Fruit fly (Drosophila melanogaster): ENCODE data around the gene CG2926.

CG2926 gene

DNA sequence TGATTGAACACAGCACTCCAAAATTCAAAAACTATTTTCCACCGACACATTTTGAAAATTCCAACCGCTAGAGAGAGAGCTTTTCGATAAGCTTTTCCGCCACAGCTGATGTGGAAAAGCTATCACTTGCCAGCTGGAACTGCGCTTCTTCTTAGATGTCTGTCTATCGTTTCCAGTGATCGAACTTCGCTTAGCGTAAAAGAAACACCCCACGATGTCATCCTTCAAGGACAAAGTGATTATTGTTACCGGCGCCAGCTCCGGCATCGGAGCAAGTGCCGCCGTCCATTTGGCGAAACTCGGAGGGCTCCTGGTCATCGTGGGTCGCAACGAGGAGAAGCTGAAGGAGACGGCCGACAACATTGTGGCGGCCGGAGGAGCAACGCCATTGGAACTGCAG is 44.0 kb upstream of the CG2926 start, which contains the start of gene CG31549 (continued):
- TF ChIP-seq Myb (GFP tag; optimal IDR thresholded peaks at IDR 0.05) (peak; percentile 87), CG2202 (tag; optimal IDR thresholded peaks at IDR 0.05) (no peak), CG15514 (GFP tag; optimal IDR thresholded peaks at IDR 0.05) (peak; percentile 32), unc-4 (GFP tag; IDR thresholded peaks at IDR 0.05; ENCODE audit: partially characterized antibody) (0 out of 2 replicates have a peak, but pooled peaks have one; percentile 36), Dll (GFP tag; IDR thresholded peaks at IDR 0.05; ENCODE audit: partially characterized antibody) (peak; percentile 43; the same call in 2 of the 4 replicates), MBD-R2 (GFP tag; IDR thresholded peaks at IDR 0.05) (peak; percentile 76), crp (GFP tag; optimal IDR thresholded peaks at IDR 0.05) (peak in 1 of 2 experiments; percentile 90), ftz-f1 (GFP tag; optimal IDR thresholded peaks at IDR 0.05) (peak; percentile 57), BEAF-32 (GFP tag; optimal IDR thresholded peaks at IDR 0.05) (peak; percentile 7), Lim3 (GFP tag; IDR thresholded peaks at IDR 0.05) (no peak), CG2116 (GFP tag; optimal IDR thresholded peaks at IDR 0.05) (peak; percentile 30), MESR4 (GFP tag; optimal IDR thresholded peaks at IDR 0.05) (peak; percentile 39), pzg (GFP tag; optimal IDR thresholded peaks at IDR 0.05) (peak; percentile 28)

DNA sequence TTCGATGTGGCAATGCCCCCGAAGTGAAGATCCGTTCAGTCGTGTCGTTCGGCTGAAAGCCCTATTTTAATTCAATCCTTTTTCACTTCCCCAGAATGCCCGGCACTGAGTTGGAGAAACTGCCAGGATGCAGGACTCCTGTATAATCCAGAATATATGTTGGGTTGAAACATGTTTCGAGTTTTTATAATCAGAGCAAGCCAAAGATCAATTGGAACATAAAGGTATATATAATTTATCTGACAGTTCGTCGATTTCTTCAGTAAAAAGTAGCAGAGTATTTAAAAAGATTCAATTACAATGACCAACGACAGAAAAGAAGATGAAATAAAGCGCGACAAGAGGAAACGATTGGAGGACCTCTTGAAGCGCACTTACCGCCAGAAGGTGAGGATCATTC is 39.4 kb upstream of the CG2926 start, which contains the start of gene CG31551:
Gene CG31551, plus strand, starts transcription at position 301 of the 400 bp plus-strand sequence.
- TF ChIP-seq tio (GFP tag; optimal IDR thresholded peaks at IDR 0.05) (no peak), CG15601 (tag; optimal IDR thresholded peaks at IDR 0.05) (no peak), CG33557 (GFP tag; optimal IDR thresholded peaks at IDR 0.05) (no peak), z (GFP tag; IDR thresholded peaks at IDR 0.05) (no peak), CG5245 (GFP tag; optimal IDR thresholded peaks at IDR 0.05) (no peak)

DNA sequence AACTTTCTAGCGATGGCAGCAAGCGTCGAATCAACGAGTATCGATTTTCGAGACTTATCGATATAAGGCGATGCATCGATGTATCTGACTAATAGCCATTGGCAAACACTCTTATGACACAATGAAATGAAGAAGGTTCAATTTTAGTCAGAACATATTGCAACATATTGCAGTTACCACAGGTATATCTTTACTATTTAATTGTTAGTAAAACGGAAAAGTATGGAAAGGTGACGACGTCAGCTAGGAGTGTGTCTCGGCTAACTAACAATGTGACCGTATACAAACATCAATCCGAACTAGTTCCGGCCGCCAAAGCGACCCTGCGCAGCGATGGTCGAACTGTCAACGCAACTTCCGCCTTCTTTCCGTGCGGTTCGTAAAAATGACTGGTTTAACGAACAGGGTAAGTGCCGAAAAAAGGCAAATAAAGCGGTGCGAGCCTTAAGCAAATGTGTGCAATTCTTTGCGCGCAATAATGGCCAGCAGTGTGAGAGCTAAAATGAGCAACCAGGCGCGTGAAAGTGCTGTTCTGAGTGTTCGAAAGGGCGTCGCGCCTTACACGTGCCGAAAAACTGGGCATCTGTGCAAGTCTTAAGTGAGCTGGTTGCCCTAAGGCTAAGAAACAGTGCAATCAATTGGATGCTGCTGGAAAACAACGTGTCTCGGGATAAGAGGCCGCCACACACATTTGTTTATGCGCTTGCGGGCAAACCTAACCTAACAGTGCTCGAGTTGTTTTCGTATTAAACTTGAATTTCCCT is 36.1 kb upstream of the CG2926 start, which contains the start of the genes Dph4, Spec2 and RpL13A:
Gene Dph4, minus strand, starts transcription at position 11 of the 764 bp plus-strand sequence.
Gene Spec2, minus strand, starts transcription at position 11 of the 764 bp plus-strand sequence.
Gene RpL13A, plus strand, starts transcription at position 360 of the 764 bp plus-strand sequence.
- TF ChIP-seq CG12104 (GFP tag; optimal IDR thresholded peaks at IDR 0.05) (peak; percentile 96), odd (GFP tag; optimal IDR thresholded peaks at IDR 0.05) (peak; percentile 95), CG15514 (GFP tag; optimal IDR thresholded peaks at IDR 0.05) (peak; percentile 100), gsb-n (tag; optimal IDR thresholded peaks at IDR 0.05) (peak; percentile 85), CG8478 (optimal IDR thresholded peaks at IDR 0.05) (peak; percentile 69), CG12659 (GFP tag; optimal IDR thresholded peaks at IDR 0.05) (peak; percentile 98), ara (GFP tag; IDR thresholded peaks at IDR 0.05) (no peak), sob (GFP tag; IDR thresholded peaks at IDR 0.05) (no peak), CG6683 (GFP tag; optimal IDR thresholded peaks at IDR 0.05) (peak; percentile 89), CG2712 (tag; optimal IDR thresholded peaks at IDR 0.05) (peak; percentile 90), peb (GFP tag; IDR thresholded peaks at IDR 0.05) (no peak), Adf1 (GFP tag; IDR thresholded peaks at IDR 0.05) (no peak), Nf-YA (GFP tag; IDR thresholded peaks at IDR 0.05) (no peak), Taf1 (GFP tag; IDR thresholded peaks at IDR 0.05) (no peak), CG17568 (GFP tag; optimal IDR thresholded peaks at IDR 0.05) (peak; percentile 88), CG4707 (GFP tag; optimal IDR thresholded peaks at IDR 0.05) (peak; percentile 93), tna (GFP tag; IDR thresholded peaks at IDR 0.05; ENCODE audit: partially characterized antibody) (no peak), CrebB (tag; optimal IDR thresholded peaks at IDR 0.05) (peak; percentile 95), CG17912 (GFP tag; optimal IDR thresholded peaks at IDR 0.05) (peak; percentile 99), Hmx (GFP tag; optimal IDR thresholded peaks at IDR 0.05) (peak; percentile 39), nmo (GFP tag; optimal IDR thresholded peaks at IDR 0.05) (peak; percentile 86), CG33213 (GFP tag; optimal IDR thresholded peaks at IDR 0.05) (peak; percentile 98), CG7987 (GFP tag; optimal IDR thresholded peaks at IDR 0.05) (peak; percentile 99), Xbp1 (GFP tag; optimal IDR thresholded peaks at IDR 0.05) (peak; percentile 89), sna (GFP tag; IDR thresholded peaks at IDR 0.05; ENCODE audit: partially characterized antibody) (no peak), p53 (GFP tag; optimal IDR thresholded peaks at IDR 0.05) (peak; percentile 90), repo (GFP tag; optimal IDR thresholded peaks at IDR 0.05) (peak; percentile 81), CG3163 (GFP tag; optimal IDR thresholded peaks at IDR 0.05) (peak; percentile 84), Atf3 (GFP tag; optimal IDR thresholded peaks at IDR 0.05) (peak; percentile 84)
